Worm (Caenorhabditis elegans): ENCODE data around the gene C05C10.2.
A peak's percentile ranks its signal among the peaks of the same experiment; 100 is the strongest.

C05C10.2 gene

ce11 chrII:9938877-9939276 lies 16.9 kb downstream of the C05C10.2 start, which contains the start of the genes C05C10.7 and C05C10.5 (continued):
- no peak for TF ChIP-seq let-607 (tag; optimal IDR thresholded peaks at IDR 0.05)
- no peak for TF ChIP-seq sptf-2 (GFP tag; optimal IDR thresholded peaks at IDR 0.05)
- TF ChIP-seq him-1 (tag; optimal IDR thresholded peaks at IDR 0.05), result no peak
- TF ChIP-seq zim-3 (tag; optimal IDR thresholded peaks at IDR 0.05), result no peak
- TF ChIP-seq hsf-1 (GFP tag; IDR thresholded peaks at IDR 0.05), result peak; percentile 80
- no peak for TF ChIP-seq ceh-27 (GFP tag; optimal IDR thresholded peaks at IDR 0.05)
- TF ChIP-seq B0261.1 (tag; optimal IDR thresholded peaks at IDR 0.05), result no peak
- peak; percentile 93 for TF ChIP-seq ceh-91 (GFP tag; IDR thresholded peaks at IDR 0.05)
- peak; percentile 98 for TF ChIP-seq madf-6 (GFP tag; IDR thresholded peaks at IDR 0.05)
- TF ChIP-seq die-1 (tag; optimal IDR thresholded peaks at IDR 0.05), result no peak
- peak; percentile 90 for TF ChIP-seq D2030.7 (GFP tag; IDR thresholded peaks at IDR 0.05)
- no peak for TF ChIP-seq Y56A3A.18 (GFP tag; IDR thresholded peaks at IDR 0.05)
- TF ChIP-seq mxl-1 (tag; optimal IDR thresholded peaks at IDR 0.05), result no peak
- TF ChIP-seq madf-8 (GFP tag; conservative IDR thresholded peaks at IDR 0.05), result peak; percentile 93
- TF ChIP-seq bed-1 (GFP tag; IDR thresholded peaks at IDR 0.05), result no peak
- peak; percentile 62 for TF ChIP-seq tlf-1 (GFP tag; optimal IDR thresholded peaks at IDR 0.05)
- peak; percentile 82 for TF ChIP-seq F33H1.4 (GFP tag; IDR thresholded peaks at IDR 0.05)
- TF ChIP-seq snpc-1.1 (tag; optimal IDR thresholded peaks at IDR 0.05; ENCODE audit: insufficient read depth), result no peak
- TF ChIP-seq B0336.3 (GFP tag; IDR thresholded peaks at IDR 0.05), result peak; percentile 74; the same call in 1 of the 2 replicates
- TF ChIP-seq mcd-1 (GFP tag; IDR thresholded peaks at IDR 0.05), result peak; percentile 13; the same call in 1 of the 2 replicates
- TF ChIP-seq ztf-22 (GFP tag; optimal IDR thresholded peaks at IDR 0.05), result no peak
- TF ChIP-seq B0019.2 (GFP tag; conservative IDR thresholded peaks at IDR 0.05), result peak; percentile 86
- peak; percentile 53 for TF ChIP-seq C17E4.6 (GFP tag; IDR thresholded peaks at IDR 0.05)
- TF ChIP-seq bed-2 (GFP tag; IDR thresholded peaks at IDR 0.05), result no peak
- no peak for TF ChIP-seq ztf-18 (tag; optimal IDR thresholded peaks at IDR 0.05)
- no peak for TF ChIP-seq pha-4 (tag; optimal IDR thresholded peaks at IDR 0.05)
- TF ChIP-seq cebp-1 (GFP tag; IDR thresholded peaks at IDR 0.05), result no peak
- TF ChIP-seq cebp-1 (tag; optimal IDR thresholded peaks at IDR 0.05), result no peak
- TF ChIP-seq zfh-2 (GFP tag; conservative IDR thresholded peaks at IDR 0.05), result no peak
- TF ChIP-seq somi-1 (GFP tag; optimal IDR thresholded peaks at IDR 0.05), result no peak
- TF ChIP-seq snpc-1.3 (tag; optimal IDR thresholded peaks at IDR 0.05; ENCODE audit: insufficient read depth), result peak; percentile 44
- TF ChIP-seq ztf-26 (tag; optimal IDR thresholded peaks at IDR 0.05), result no peak
- peak; percentile 69 for TF ChIP-seq athp-1 (tag; optimal IDR thresholded peaks at IDR 0.05)
- TF ChIP-seq dpff-1 (tag; optimal IDR thresholded peaks at IDR 0.05), result no peak
- TF ChIP-seq sea-2 (GFP tag; IDR thresholded peaks at IDR 0.05), result no peak
- TF ChIP-seq F37B4.10 (GFP tag; IDR thresholded peaks at IDR 0.05), result no peak
- peak; percentile 42 for TF ChIP-seq tbp1 (GFP tag; optimal IDR thresholded peaks at IDR 0.05)
- no peak for TF ChIP-seq F22D6.2 (tag; optimal IDR thresholded peaks at IDR 0.05)
- no peak for TF ChIP-seq B0035.1 (tag; optimal IDR thresholded peaks at IDR 0.05)
- no peak for TF ChIP-seq fkh-3 (tag; optimal IDR thresholded peaks at IDR 0.05)
- no peak for TF ChIP-seq egl-44 (GFP tag; IDR thresholded peaks at IDR 0.05)
- TF ChIP-seq Y95B8A.8 (GFP tag; IDR thresholded peaks at IDR 0.05), result peak; percentile 76; the same call in 1 of the 2 replicates
- TF ChIP-seq madf-10 (tag; optimal IDR thresholded peaks at IDR 0.05), result no peak
- TF ChIP-seq ceh-100 (GFP tag; IDR thresholded peaks at IDR 0.05), result no peak
- TF ChIP-seq aptf-2 (GFP tag; conservative IDR thresholded peaks at IDR 0.05), result no peak
- TF ChIP-seq atf-7 (tag; optimal IDR thresholded peaks at IDR 0.05), result no peak
- TF ChIP-seq lin-26 (GFP tag; IDR thresholded peaks at IDR 0.05), result no peak
- peak; percentile 78 for TF ChIP-seq lsl-1 (GFP tag; optimal IDR thresholded peaks at IDR 0.05)
- TF ChIP-seq attf-5 (GFP tag; optimal IDR thresholded peaks at IDR 0.05), result no peak
